Fruit fly (Drosophila melanogaster): Measurements from ENCODE around the gene CG5854.

CG5854 gene

DNA sequence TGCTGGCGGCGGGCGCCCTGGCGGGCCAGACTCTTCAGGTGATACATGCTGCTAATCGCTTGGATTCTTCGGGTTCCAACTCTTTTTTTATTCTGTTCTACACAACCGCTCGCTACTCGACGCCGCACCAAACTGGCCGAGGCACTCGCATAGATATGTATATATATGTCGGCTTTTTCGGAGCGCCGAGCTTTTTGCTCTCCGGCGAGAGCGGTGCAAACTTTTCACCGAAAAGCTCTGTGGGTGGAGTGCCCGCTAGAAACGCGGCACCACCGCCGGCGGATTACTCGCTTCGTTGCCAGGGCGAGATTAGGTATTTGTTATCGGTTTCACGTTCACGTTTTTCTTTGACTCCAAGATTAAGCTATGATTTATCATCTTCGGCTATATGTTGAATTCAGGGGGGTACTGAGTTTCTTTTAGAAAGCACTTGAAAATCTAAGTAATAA is 9.3 kb downstream of the CG5854 start, which contains the start of gene Gdh (continued):
- TF ChIP-seq CG6175 (GFP tag; IDR thresholded peaks at IDR 0.05) = no peak
- no peak for TF ChIP-seq CG8290 (GFP tag; optimal IDR thresholded peaks at IDR 0.05)
- TF ChIP-seq CG8290 (tag; optimal IDR thresholded peaks at IDR 0.05) = peak in 1 of 2 experiments; percentile 58
- TF ChIP-seq Xrp1 (GFP tag; IDR thresholded peaks at IDR 0.05) = no peak
- TF ChIP-seq ac (GFP tag; optimal IDR thresholded peaks at IDR 0.05) = no peak
- TF ChIP-seq Deaf1 (tag; optimal IDR thresholded peaks at IDR 0.05) = peak; percentile 88
- 0 out of 3 replicates have a peak, but pooled peaks have one; percentile 40 for TF ChIP-seq C15 (GFP tag; IDR thresholded peaks at IDR 0.05)
- no peak for TF ChIP-seq abd-A (tag; optimal IDR thresholded peaks at IDR 0.05)
- TF ChIP-seq CG11696 (GFP tag; IDR thresholded peaks at IDR 0.05) = peak; percentile 49; the same call in 1 of the 2 replicates
- TF ChIP-seq Aef1 (GFP tag; IDR thresholded peaks at IDR 0.05) = no peak
- peak; percentile 65 for TF ChIP-seq Hand (GFP tag; optimal IDR thresholded peaks at IDR 0.05)
- peak; percentile 59 for TF ChIP-seq B-H2 (GFP tag; optimal IDR thresholded peaks at IDR 0.05)
- TF ChIP-seq CG11723 (GFP tag; optimal IDR thresholded peaks at IDR 0.05) = no peak
- no peak for TF ChIP-seq CG3407 (GFP tag; optimal IDR thresholded peaks at IDR 0.05)
- TF ChIP-seq ro (GFP tag; IDR thresholded peaks at IDR 0.05) = no peak
- no peak for TF ChIP-seq CG15011 (GFP tag; optimal IDR thresholded peaks at IDR 0.05)
- TF ChIP-seq ranshi (GFP tag; IDR thresholded peaks at IDR 0.05) = peak; percentile 27; the same call in 1 of the 2 replicates
- peak; percentile 12 for TF ChIP-seq grau (tag; optimal IDR thresholded peaks at IDR 0.05)
- peak; percentile 68; the same call in 1 of the 2 replicates for TF ChIP-seq Bgb (GFP tag; IDR thresholded peaks at IDR 0.05; ENCODE audit: partially characterized antibody)
- TF ChIP-seq gem (tag; optimal IDR thresholded peaks at IDR 0.05) = no peak
- peak; percentile 72 for TF ChIP-seq nom (GFP tag; optimal IDR thresholded peaks at IDR 0.05)
- peak; percentile 49 for TF ChIP-seq Scr (GFP tag; IDR thresholded peaks at IDR 0.05; ENCODE audit: partially characterized antibody)
- peak; percentile 91; the same call in 3 of the 4 replicates for TF ChIP-seq chinmo (GFP tag; IDR thresholded peaks at IDR 0.05; ENCODE audit: partially characterized antibody)
- TF ChIP-seq gro (GFP tag; optimal IDR thresholded peaks at IDR 0.05) = peak; percentile 35
- TF ChIP-seq CG4820 (GFP tag; optimal IDR thresholded peaks at IDR 0.05) = no peak
- TF ChIP-seq en (GFP tag; optimal IDR thresholded peaks at IDR 0.05) = no peak
- TF ChIP-seq disco-r (GFP tag; optimal IDR thresholded peaks at IDR 0.05) = no peak
- no peak for TF ChIP-seq CG11560 (tag; IDR thresholded peaks at IDR 0.05)
- peak; percentile 55 for TF ChIP-seq CG18599 (GFP tag; optimal IDR thresholded peaks at IDR 0.05)
- no peak for TF ChIP-seq CG3163 (GFP tag; optimal IDR thresholded peaks at IDR 0.05)
- TF ChIP-seq fru (optimal IDR thresholded peaks at IDR 0.05) = no peak
- no peak for TF ChIP-seq nau (GFP tag; optimal IDR thresholded peaks at IDR 0.05)
- no peak for TF ChIP-seq CG30403 (GFP tag; optimal IDR thresholded peaks at IDR 0.05)
- TF ChIP-seq sob (GFP tag; IDR thresholded peaks at IDR 0.05) = peak; percentile 43; the same call in 1 of the 2 replicates
- TF ChIP-seq CG2889 (GFP tag; IDR thresholded peaks at IDR 0.05) = no peak
- peak; percentile 26; the same call in 1 of the 2 replicates for TF ChIP-seq CG11085 (GFP tag; IDR thresholded peaks at IDR 0.05)
- TF ChIP-seq CG17612 (GFP tag; IDR thresholded peaks at IDR 0.05) = no peak
- TF ChIP-seq CG2202 (tag; optimal IDR thresholded peaks at IDR 0.05) = no peak
- TF ChIP-seq lola (GFP tag; optimal IDR thresholded peaks at IDR 0.05) = no peak
- TF ChIP-seq pita (GFP tag; optimal IDR thresholded peaks at IDR 0.05) = no peak
- no peak for TF ChIP-seq CG14441 (GFP tag; IDR thresholded peaks at IDR 0.05)
- no peak for TF ChIP-seq fu2 (GFP tag; optimal IDR thresholded peaks at IDR 0.05)
- TF ChIP-seq CG7987 (GFP tag; optimal IDR thresholded peaks at IDR 0.05) = peak; percentile 58
- no peak for TF ChIP-seq stwl (tag; optimal IDR thresholded peaks at IDR 0.05)
- peak; percentile 43 for TF ChIP-seq CG13894 (tag; optimal IDR thresholded peaks at IDR 0.05)
- TF ChIP-seq fd96Cb (tag; optimal IDR thresholded peaks at IDR 0.05) = no peak
- no peak for TF ChIP-seq HLH54F (GFP tag; optimal IDR thresholded peaks at IDR 0.05)
- peak; percentile 36; the same call in 1 of the 3 replicates for TF ChIP-seq row (GFP tag; IDR thresholded peaks at IDR 0.05)
- no peak for TF ChIP-seq CG8281 (tag; optimal IDR thresholded peaks at IDR 0.05)
- no peak for TF ChIP-seq wek (GFP tag; optimal IDR thresholded peaks at IDR 0.05)
- no peak for TF ChIP-seq CG18476 (GFP tag; optimal IDR thresholded peaks at IDR 0.05)
